Fruit fly (Drosophila melanogaster) Kc167 (cell line): ENCODE results near the gene Mob3.

ENCODE experiments used
- Myc ChIP-seq: fragments of >200 bp; optimal IDR thresholded peaks from 2 replicates; lab custom pipeline; 2017; ENCODE audit warnings: missing external identifiers
- Sin3A ChIP-seq: fragments of >200 bp; optimal IDR thresholded peaks from 2 replicates; lab custom pipeline; 2018; ENCODE audit warnings: missing external identifiers
- h ChIP-seq: fragments of >200 bp; optimal IDR thresholded peaks from 3 replicates; lab custom pipeline; 2018; ENCODE audit warnings: missing external identifiers
- insv ChIP-seq: fragments of >200 bp; optimal IDR thresholded peaks from 3 replicates; lab custom pipeline; 2018; ENCODE audit warnings: missing external identifiers
- psq ChIP-seq: fragments of >200 bp; optimal IDR thresholded peaks from 2 replicates; lab custom pipeline; 2017; ENCODE audit warnings: missing external identifiers
- ttk ChIP-seq: sonication (Bioruptor generic); optimal IDR thresholded peaks from 2 replicates; lab custom pipeline; 2017; ENCODE audit warnings: missing external identifiers

Gene Mob3

dm6 chr2L:10232827-10233226, 32.3 kb upstream of the Mob3 start:
- TF ChIP-seq Myc (lab: Kevin White, UChicago) = no peak

- TF ChIP-seq h (no peak), insv (no peak), Myc (lab: Kevin White, UChicago) (no peak), ttk (lab: Kevin White, UChicago) (no peak), Sin3A (lab: Kevin White, UChicago) (no peak), psq (lab: Kevin White, UChicago) (no peak)
Observed at dm6 chr2L:10237725-10238446, 27.2 kb upstream of the Mob3 start, which contains the start of gene mthl15. TSS of gene mthl15 (minus strand) at chr2L:10238317.

dm6 chr2L:10238726-10239652, 26.1 kb upstream of the Mob3 start, which contains the start of gene me31B:
TSS of gene me31B (plus strand) at chr2L:10239341.
- TF ChIP-seq ttk (lab: Kevin White, UChicago) (no peak), h (no peak), Myc (lab: Kevin White, UChicago) (no peak), psq (lab: Kevin White, UChicago) (no peak), insv (no peak), Sin3A (lab: Kevin White, UChicago) (no peak)

- no peak for TF ChIP-seq insv
- no peak for TF ChIP-seq Myc (lab: Kevin White, UChicago)
- no peak for TF ChIP-seq psq (lab: Kevin White, UChicago)
- no peak for TF ChIP-seq ttk (lab: Kevin White, UChicago)
- TF ChIP-seq h = no peak
- no peak for TF ChIP-seq Sin3A (lab: Kevin White, UChicago)
Observed at dm6 chr2L:10246785-10247190, 18.3 kb upstream of the Mob3 start, which contains the start of gene chico. TSS of gene chico (minus strand) at chr2L:10247078.

- TF ChIP-seq ttk (lab: Kevin White, UChicago) = no peak
- no peak for TF ChIP-seq Sin3A (lab: Kevin White, UChicago)
- no peak for TF ChIP-seq insv
- no peak for TF ChIP-seq psq (lab: Kevin White, UChicago)
- no peak for TF ChIP-seq Myc (lab: Kevin White, UChicago)
- TF ChIP-seq h = no peak
Observed at dm6 chr2L:10249655-10250202, 15.4 kb upstream of the Mob3 start.

- TF ChIP-seq insv (no peak), h (no peak), psq (lab: Kevin White, UChicago) (no peak), Sin3A (lab: Kevin White, UChicago) (no peak), ttk (lab: Kevin White, UChicago) (no peak), Myc (lab: Kevin White, UChicago) (no peak)
Observed at dm6 chr2L:10250441-10250847, 14.7 kb upstream of the Mob3 start, which contains the start of the genes bsk and CG31717. TSS of gene bsk (minus strand) at chr2L:10250501. TSS of gene CG31717 (plus strand) at chr2L:10250737.

- no peak for TF ChIP-seq h
- TF ChIP-seq insv = no peak
- TF ChIP-seq Myc (lab: Kevin White, UChicago) = no peak
- TF ChIP-seq Sin3A (lab: Kevin White, UChicago) = no peak
- TF ChIP-seq ttk (lab: Kevin White, UChicago) = no peak
- no peak for TF ChIP-seq psq (lab: Kevin White, UChicago)
Observed at dm6 chr2L:10251592-10251991, 13.5 kb upstream of the Mob3 start, which contains the start of gene Ror. TSS of gene Ror (plus strand) at chr2L:10251843.

dm6 chr2L:10255725-10256158, 9.4 kb upstream of the Mob3 start, which contains the start of gene CG5676:
TSS of gene CG5676 (minus strand) at chr2L:10255891.
- TF ChIP-seq h (no peak), Sin3A (lab: Kevin White, UChicago) (no peak), insv (no peak), ttk (lab: Kevin White, UChicago) (no peak), Myc (lab: Kevin White, UChicago) (no peak), psq (lab: Kevin White, UChicago) (no peak)

dm6 chr2L:10259960-10260749, 5.0 kb upstream of the Mob3 start:
- TF ChIP-seq insv (no peak), h (no peak), ttk (lab: Kevin White, UChicago) (no peak), Sin3A (lab: Kevin White, UChicago) (no peak), Myc (lab: Kevin White, UChicago) (no peak), psq (lab: Kevin White, UChicago) (no peak)

dm6 chr2L:10260750-10261493, 4.2 kb upstream of the Mob3 start, which contains the start of gene Pten:
TSS of gene Pten (minus strand) at chr2L:10261049.
- no peak for TF ChIP-seq psq (lab: Kevin White, UChicago)
- TF ChIP-seq insv = no peak
- TF ChIP-seq h = no peak
- TF ChIP-seq Sin3A (lab: Kevin White, UChicago) = no peak
- TF ChIP-seq ttk (lab: Kevin White, UChicago) = no peak
- TF ChIP-seq Myc (lab: Kevin White, UChicago) = no peak
